Fruit fly (Drosophila melanogaster) whole organism, adult: ENCODE data around the gene D12.

Experiments used
- CG11617 ChIP-seq: fragments of 200-800 bp; sonication (Bioruptor generic); optimal IDR thresholded peaks from 2 replicates; lab custom pipeline; 2017; ENCODE audit warnings: mild to moderate bottlenecking, missing biosample characterization, missing genetic modification reagents, missing genetic modification characterization
- CG12768 ChIP-seq: fragments of 200-800 bp; sonication (Bioruptor generic); optimal IDR thresholded peaks from 2 replicates; lab custom pipeline; 2017; ENCODE audit warnings: missing biosample characterization, missing genetic modification characterization, mild to moderate bottlenecking, moderate library complexity, missing genetic modification reagents
- CG14711 ChIP-seq: fragments of 200-800 bp; sonication (Bioruptor generic); optimal IDR thresholded peaks from 2 replicates; lab custom pipeline; 2018; ENCODE audit warnings: missing biosample characterization, mild to moderate bottlenecking, missing genetic modification characterization, moderate library complexity
- CG1620 ChIP-seq: fragments of 200-800 bp; sonication (Bioruptor generic); optimal IDR thresholded peaks from 2 replicates; lab custom pipeline; 2016; ENCODE audit warnings: missing biosample characterization, missing genetic modification characterization
- CG33017 ChIP-seq: fragments of 200-800 bp; sonication (Bioruptor generic); optimal IDR thresholded peaks from 2 replicates; lab custom pipeline; 2018; ENCODE audit warnings: missing biosample characterization, mild to moderate bottlenecking, missing genetic modification characterization, moderate library complexity
- CG5204 ChIP-seq: fragments of 200-800 bp; sonication (Bioruptor generic); optimal IDR thresholded peaks from 2 replicates; lab custom pipeline; 2016; ENCODE audit warnings: missing biosample characterization, missing genetic modification characterization
- CG7045 ChIP-seq: fragments of 200-800 bp; sonication (Bioruptor generic); optimal IDR thresholded peaks from 2 replicates; lab custom pipeline; 2017; ENCODE audit warnings: missing biosample characterization, mild to moderate bottlenecking, missing genetic modification characterization
- CG7101 ChIP-seq: fragments of 200-800 bp; sonication (Bioruptor generic); optimal IDR thresholded peaks from 2 replicates; lab custom pipeline; 2018; ENCODE audit warnings: missing biosample characterization, mild to moderate bottlenecking, missing genetic modification characterization, moderate library complexity
- Clk ChIP-seq: fragments of 200-800 bp; sonication (Bioruptor generic); optimal IDR thresholded peaks from 2 replicates; lab custom pipeline; 2017; ENCODE audit warnings: missing biosample characterization, missing genetic modification characterization
- Crg-1 ChIP-seq: fragments of 200-800 bp; sonication (Bioruptor generic); optimal IDR thresholded peaks from 2 replicates; lab custom pipeline; 2016; ENCODE audit warnings: missing biosample characterization, missing genetic modification characterization
- Hr96 ChIP-seq: fragments of 200-800 bp; sonication (Bioruptor generic); optimal IDR thresholded peaks from 2 replicates; lab custom pipeline; 2016; ENCODE audit warnings: missing biosample characterization, missing genetic modification characterization
- Mnt ChIP-seq: fragments of 200-800 bp; sonication (Bioruptor generic); optimal IDR thresholded peaks from 2 replicates; lab custom pipeline; 2016; ENCODE audit warnings: missing biosample characterization, mild to moderate bottlenecking, missing genetic modification characterization
- bab1 ChIP-seq: fragments of 200-800 bp; sonication (Bioruptor generic); optimal IDR thresholded peaks from 3 replicates; lab custom pipeline; 2019; ENCODE audit warnings: missing biosample characterization, mild to moderate bottlenecking, missing genetic modification characterization, moderate library complexity
- cic ChIP-seq: fragments of 200-800 bp; sonication (Bioruptor generic); optimal IDR thresholded peaks from 2 replicates; lab custom pipeline; 2017; ENCODE audit warnings: missing biosample characterization, mild to moderate bottlenecking, missing genetic modification characterization, moderate library complexity
- cnc ChIP-seq, 2 experiments: fragments of >200 bp; optimal IDR thresholded peaks; 2 replicates each; lab custom pipeline; 2017
- kay ChIP-seq: fragments of 200-800 bp; sonication (Bioruptor generic); peaks from one replicate; lab custom pipeline; 2016; ENCODE audit warnings: missing biosample characterization, missing genetic modification characterization, borderline replicate concordance
- ovo ChIP-seq: fragments of 200-800 bp; sonication (Bioruptor generic); optimal IDR thresholded peaks from 2 replicates; lab custom pipeline; 2016; ENCODE audit warnings: missing biosample characterization, missing genetic modification characterization
- pad ChIP-seq: fragments of 200-800 bp; sonication (Bioruptor generic); optimal IDR thresholded peaks from 3 replicates; lab custom pipeline; 2017; ENCODE audit warnings: missing biosample characterization, missing genetic modification characterization, mild to moderate bottlenecking, moderate library complexity, missing genetic modification reagents
- tj ChIP-seq: fragments of 200-800 bp; sonication (Bioruptor generic); optimal IDR thresholded peaks from 3 replicates; lab custom pipeline; 2017; ENCODE audit warnings: missing biosample characterization, mild to moderate bottlenecking, missing genetic modification characterization, moderate library complexity
- toe ChIP-seq: fragments of 200-800 bp; sonication (Bioruptor generic); optimal IDR thresholded peaks from 2 replicates; lab custom pipeline; 2016; ENCODE audit warnings: missing biosample characterization, missing genetic modification characterization

The D12 gene

DNA sequence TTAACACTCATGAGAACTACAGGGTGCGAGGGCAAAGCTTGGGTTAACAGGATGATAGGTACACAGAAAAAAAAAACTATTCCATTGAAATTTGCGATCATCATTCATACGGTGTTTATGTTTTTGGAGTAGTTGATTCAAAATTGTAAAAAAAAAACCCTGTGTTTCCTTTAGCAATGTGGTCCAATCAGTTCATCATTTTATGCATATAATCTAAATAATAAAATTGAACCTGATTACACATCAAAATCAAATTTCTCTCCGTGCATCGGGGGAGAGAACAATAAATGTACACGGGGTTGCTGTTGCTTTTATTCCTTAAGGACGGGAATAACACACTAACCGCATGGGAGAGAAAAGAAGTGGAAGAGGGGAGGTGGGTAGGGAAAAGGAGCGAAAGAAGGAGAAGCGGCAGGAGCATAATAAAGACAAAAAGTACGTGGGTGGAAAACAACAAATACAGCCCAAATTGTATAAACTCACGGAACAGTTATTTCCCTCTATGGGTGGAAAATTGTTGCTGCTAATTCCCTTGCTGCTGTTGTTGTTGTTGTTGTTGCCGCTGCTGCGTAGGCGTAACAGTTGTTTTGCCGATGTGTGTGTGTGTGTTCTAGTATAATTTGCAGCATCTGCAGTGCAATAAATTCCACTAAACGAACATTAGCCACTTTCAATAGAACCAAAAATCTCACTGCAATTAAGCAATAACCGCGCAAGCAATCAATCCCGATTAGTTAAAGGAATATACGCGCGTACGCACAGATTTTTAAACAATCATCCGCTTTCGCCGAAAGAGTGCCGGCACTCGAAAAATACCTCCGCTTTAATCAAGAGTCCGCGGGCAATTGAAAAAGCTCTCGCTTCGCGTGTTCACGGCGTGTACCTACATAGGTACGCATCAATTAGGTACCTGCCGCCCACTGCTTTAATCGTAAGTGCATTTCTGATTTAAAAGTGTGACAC is 26.3 kb upstream of the D12 start, which contains the start of gene Agpat2:
Gene Agpat2, minus strand, starts transcription at position 851 of the 963 bp plus-strand sequence.
- TF ChIP-seq CG33017 (tag; lab: Kevin White, UChicago) = no peak
- TF ChIP-seq bab1 (GFP tag; lab: Kevin White, UChicago) = no peak
- TF ChIP-seq CG7101 (tag; lab: Kevin White, UChicago) = no peak
- peak; percentile 82 for TF ChIP-seq kay (GFP tag; lab: Kevin White, UChicago)
- TF ChIP-seq cnc (optimal IDR thresholded peaks at IDR 0.05; lab: Kevin White, UChicago) = no peak
- no peak for TF ChIP-seq CG11617 (GFP tag; lab: Kevin White, UChicago)
- TF ChIP-seq CG5204 (GFP tag; lab: Kevin White, UChicago) = no peak
- TF ChIP-seq CG12768 (GFP tag; lab: Kevin White, UChicago) = no peak
- TF ChIP-seq cic (GFP tag; lab: Kevin White, UChicago) = peak; percentile 65
- TF ChIP-seq ovo = no peak
- TF ChIP-seq CG14711 (tag; lab: Kevin White, UChicago) = peak; percentile 30
- TF ChIP-seq toe (GFP tag; lab: Kevin White, UChicago) = no peak

DNA sequence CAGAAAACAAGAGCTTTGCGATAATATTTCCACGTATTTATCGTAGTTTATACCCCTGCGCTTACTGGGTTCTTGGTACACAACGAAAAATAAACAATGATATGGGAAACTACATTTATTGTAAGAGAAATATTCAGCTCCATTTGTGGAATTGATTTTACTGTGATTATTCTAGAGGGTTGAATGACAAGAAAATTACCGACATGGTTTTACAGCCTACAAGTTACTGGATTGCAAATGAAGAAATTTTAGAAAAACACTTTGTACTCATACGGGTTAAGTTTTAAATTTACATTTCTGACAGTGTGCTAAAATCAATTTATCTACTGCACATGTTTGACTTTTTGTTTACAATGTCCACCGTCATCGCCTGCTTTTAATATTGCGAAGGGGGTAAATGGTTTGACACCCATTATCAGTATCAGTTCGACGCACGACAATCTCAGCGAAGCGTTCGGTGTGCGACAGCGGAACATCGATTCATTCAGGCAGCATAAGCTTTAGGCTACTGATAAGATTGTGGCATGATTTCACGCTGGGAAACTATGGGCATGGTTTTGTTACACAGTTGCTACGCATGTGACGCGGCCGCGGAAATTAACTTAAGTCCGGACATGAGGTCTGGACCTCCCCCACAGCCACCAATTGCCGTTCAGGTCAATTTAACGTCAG is 24.8 kb upstream of the D12 start:
- TF ChIP-seq Clk (GFP tag; lab: Kevin White, UChicago) = no peak
- TF ChIP-seq CG5204 (GFP tag; lab: Kevin White, UChicago) = no peak
- TF ChIP-seq kay (GFP tag; lab: Kevin White, UChicago) = no peak
- TF ChIP-seq Mnt (GFP tag; lab: Kevin White, UChicago) = peak; percentile 32
- TF ChIP-seq toe (GFP tag; lab: Kevin White, UChicago) = no peak
- no peak for TF ChIP-seq CG33017 (tag; lab: Kevin White, UChicago)
- peak; percentile 4 for TF ChIP-seq CG11617 (GFP tag; lab: Kevin White, UChicago)
- TF ChIP-seq tj (GFP tag; lab: Kevin White, UChicago) = no peak
- TF ChIP-seq CG7101 (tag; lab: Kevin White, UChicago) = peak; percentile 18
- TF ChIP-seq cnc (optimal IDR thresholded peaks at IDR 0.05; lab: Kevin White, UChicago) = no peak
- TF ChIP-seq CG1620 = no peak
- no peak for TF ChIP-seq pad (GFP tag; lab: Kevin White, UChicago)
- no peak for TF ChIP-seq Crg-1 (GFP tag; lab: Kevin White, UChicago)
- TF ChIP-seq CG7045 (GFP tag; lab: Kevin White, UChicago) = no peak
- no peak for TF ChIP-seq CG14711 (tag; lab: Kevin White, UChicago)

DNA sequence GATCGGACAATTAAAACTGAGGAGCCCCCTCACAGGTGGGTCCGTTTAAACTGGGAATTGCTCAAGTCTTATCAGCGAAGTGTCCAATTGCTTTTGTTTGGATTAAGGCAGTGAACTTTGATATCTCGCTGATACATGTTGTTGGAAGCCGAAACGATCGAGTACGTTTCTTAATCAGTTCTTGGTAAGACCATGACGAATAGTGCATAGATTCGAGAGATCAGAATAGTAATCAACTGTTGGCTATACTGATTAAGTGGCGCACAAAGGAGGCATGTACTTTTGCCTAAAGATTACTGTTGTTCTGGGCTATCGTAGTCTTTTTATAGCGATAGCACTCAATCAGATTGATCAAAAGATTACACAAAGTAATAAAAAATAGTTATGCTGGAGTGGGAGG is 14.3 kb upstream of the D12 start:
- no peak for TF ChIP-seq CG11617 (GFP tag; lab: Kevin White, UChicago)
- TF ChIP-seq Clk (GFP tag; lab: Kevin White, UChicago) = no peak
- TF ChIP-seq cic (GFP tag; lab: Kevin White, UChicago) = peak; percentile 41
- TF ChIP-seq CG5204 (GFP tag; lab: Kevin White, UChicago) = no peak
- TF ChIP-seq CG12768 (GFP tag; lab: Kevin White, UChicago) = no peak
- no peak for TF ChIP-seq pad (GFP tag; lab: Kevin White, UChicago)
- TF ChIP-seq cnc (optimal IDR thresholded peaks at IDR 0.05; lab: Kevin White, UChicago) = no peak
- TF ChIP-seq kay (GFP tag; lab: Kevin White, UChicago) = peak; percentile 83
- no peak for TF ChIP-seq bab1 (GFP tag; lab: Kevin White, UChicago)

dm6 chr2L:8449358-8449757 is 12.2 kb upstream of the D12 start, which contains the start of gene Aasdh:
Gene Aasdh, minus strand, starts transcription at chr2L:8449576.
- TF ChIP-seq Hr96 = no peak
- TF ChIP-seq CG33017 (tag; lab: Kevin White, UChicago) = no peak
- TF ChIP-seq pad (GFP tag; lab: Kevin White, UChicago) = no peak
- TF ChIP-seq CG12768 (GFP tag; lab: Kevin White, UChicago) = no peak
- TF ChIP-seq Mnt (GFP tag; lab: Kevin White, UChicago) = no peak
- TF ChIP-seq CG11617 (GFP tag; lab: Kevin White, UChicago) = no peak
- TF ChIP-seq kay (GFP tag; lab: Kevin White, UChicago) = no peak
- TF ChIP-seq CG7045 (GFP tag; lab: Kevin White, UChicago) = no peak
- TF ChIP-seq CG14711 (tag; lab: Kevin White, UChicago) = no peak
- TF ChIP-seq toe (GFP tag; lab: Kevin White, UChicago) = no peak

DNA sequence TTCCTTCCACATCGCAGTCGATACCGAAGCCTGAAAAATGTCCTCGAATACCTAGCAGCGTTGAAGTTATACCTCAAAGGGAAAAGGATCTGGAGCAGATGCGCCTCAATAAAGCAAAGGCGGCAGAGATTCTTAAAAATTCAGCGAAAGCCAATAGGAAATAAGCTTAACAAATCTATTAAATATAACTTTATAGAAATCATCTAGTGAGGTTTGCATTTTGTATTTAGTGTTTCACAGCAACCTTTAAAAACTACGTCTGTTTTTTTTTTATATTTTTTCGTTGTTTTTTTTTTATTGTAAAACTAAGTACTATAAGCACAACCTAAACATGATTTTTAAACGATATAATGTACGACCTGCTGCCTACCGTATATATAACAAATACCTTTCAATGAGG is 5.0 kb upstream of the D12 start, which contains the start of gene CG31897:
Gene CG31897, plus strand, starts transcription at position 301 of the 400 bp plus-strand sequence.
- TF ChIP-seq CG7045 (GFP tag; lab: Kevin White, UChicago) (no peak), tj (GFP tag; lab: Kevin White, UChicago) (no peak), Mnt (GFP tag; lab: Kevin White, UChicago) (no peak), CG5204 (GFP tag; lab: Kevin White, UChicago) (no peak), CG1620 (no peak), CG11617 (GFP tag; lab: Kevin White, UChicago) (no peak), bab1 (GFP tag; lab: Kevin White, UChicago) (no peak), Crg-1 (GFP tag; lab: Kevin White, UChicago) (no peak), CG12768 (GFP tag; lab: Kevin White, UChicago) (no peak), cnc (optimal IDR thresholded peaks at IDR 0.05; lab: Kevin White, UChicago) (no peak), kay (GFP tag; lab: Kevin White, UChicago) (no peak), toe (GFP tag; lab: Kevin White, UChicago) (no peak), CG7101 (tag; lab: Kevin White, UChicago) (no peak), ovo (no peak), CG33017 (tag; lab: Kevin White, UChicago) (no peak), Clk (GFP tag; lab: Kevin White, UChicago) (no peak), CG14711 (tag; lab: Kevin White, UChicago) (no peak), cic (GFP tag; lab: Kevin White, UChicago) (no peak), pad (GFP tag; lab: Kevin White, UChicago) (no peak)
